Worm (Caenorhabditis elegans) whole organism, L4 larva: ENCODE data around the gene W03B1.5.
A peak's percentile ranks its signal among the peaks of the same experiment; 100 is the strongest.
"Not testable (repeated sequence)": the region's sequence is repeated elsewhere in the genome, so short reads cannot be mapped to it uniquely, and the experiment has no call there.

Experiments used
- F44E2.7 ChIP-seq: fragments of 200-800 bp; sonication (Bioruptor generic); IDR thresholded peaks from 2 replicates; pipeline ENCODE4 v2.1.2; 2022; ENCODE audit warnings: missing genetic modification characterization, missing compliant biosample characterization
- F49E8.2 ChIP-seq: sonication (generic microtip); optimal IDR thresholded peaks from 2 replicates; lab custom pipeline; 2016; ENCODE audit warnings: missing compliant biosample characterization, mild to moderate bottlenecking, missing genetic modification characterization, borderline replicate concordance
- Y48G9A.11 ChIP-seq: fragments of 200-800 bp; sonication (Bioruptor generic); IDR thresholded peaks from 2 replicates; pipeline ENCODE4 v1.3.6; 2022; ENCODE audit warnings: missing genetic modification reagents, missing genetic modification characterization, missing compliant biosample characterization
- Y5F2A.4 ChIP-seq: fragments of 200-800 bp; sonication (Bioruptor generic); optimal IDR thresholded peaks from 2 replicates; lab custom pipeline; 2018; ENCODE audit warnings: mild to moderate bottlenecking, missing genetic modification characterization, missing compliant biosample characterization
- ama-1 ChIP-seq: fragments of 150-350 bp; optimal IDR thresholded peaks from 2 replicates; lab custom pipeline; 2014; ENCODE audit warnings: inconsistent platforms, mixed read lengths
- arid-1 ChIP-seq: fragments of 200-800 bp; sonication (Bioruptor generic); conservative IDR thresholded peaks from 2 replicates; pipeline ENCODE4 v1.3.6; 2022; ENCODE audit warnings: missing genetic modification reagents, missing genetic modification characterization, missing compliant biosample characterization
- ceh-28 ChIP-seq: fragments of 150-350 bp; optimal IDR thresholded peaks from 2 replicates; lab custom pipeline; 2014; ENCODE audit warnings: missing biosample characterization, missing genetic modification reagents, missing genetic modification characterization
- ceh-44 ChIP-seq: fragments of 200-800 bp; sonication (Bioruptor generic); IDR thresholded peaks from 2 replicates; pipeline ENCODE4 v1.3.6; 2022; ENCODE audit warnings: missing genetic modification reagents, missing genetic modification characterization, missing compliant biosample characterization
- ceh-82 ChIP-seq: sonication (generic microtip); optimal IDR thresholded peaks from 2 replicates; lab custom pipeline; 2017; ENCODE audit warnings: missing biosample characterization, missing genetic modification characterization
- ctbp-1 ChIP-seq: fragments of 200-800 bp; sonication (Bioruptor generic); IDR thresholded peaks from 2 replicates; pipeline ENCODE4 v1.3.6; 2022; ENCODE audit warnings: missing genetic modification reagents, missing genetic modification characterization, missing compliant biosample characterization
- daf-16 ChIP-seq, 3 experiments: sonication (generic microtip); optimal IDR thresholded peaks; 2 replicates each; lab custom pipeline; 2016 to 2017; ENCODE audit warnings: missing genetic modification characterization in 3 of 3, missing genetic modification reagents in 3 of 3, mild to moderate bottlenecking in 2 of 3, missing compliant biosample characterization in 2 of 3, missing biosample characterization in 1 of 3, moderate library complexity in 1 of 3
- daf-19 ChIP-seq: fragments of 200-800 bp; sonication (Bioruptor generic); conservative IDR thresholded peaks from 2 replicates; pipeline ENCODE4 v1.3.6; 2022; ENCODE audit warnings: missing genetic modification characterization, missing compliant biosample characterization
- dmd-6 ChIP-seq: fragments of 200-800 bp; sonication (Bioruptor generic); IDR thresholded peaks from 2 replicates; pipeline ENCODE4 v1.3.6; 2022; ENCODE audit warnings: missing genetic modification reagents, missing genetic modification characterization, missing compliant biosample characterization
- dmd-8 ChIP-seq: fragments of 200-800 bp; sonication (Bioruptor generic); IDR thresholded peaks from 2 replicates; pipeline ENCODE4 v1.3.6; 2022; ENCODE audit warnings: missing genetic modification characterization, missing compliant biosample characterization
- duxl-1 ChIP-seq: sonication (generic microtip); optimal IDR thresholded peaks from 2 replicates; lab custom pipeline; 2016; ENCODE audit warnings: mild to moderate bottlenecking, missing genetic modification characterization, moderate library complexity, missing compliant biosample characterization; ENCODE audit not compliant: poor library complexity
- dve-1 ChIP-seq: sonication (generic microtip); optimal IDR thresholded peaks from 2 replicates; lab custom pipeline; 2017; ENCODE audit warnings: antibody characterized with exemption, mild to moderate bottlenecking, missing genetic modification characterization, missing compliant biosample characterization; ENCODE audit not compliant: insufficient read depth
- egl-43 ChIP-seq: fragments of 200-800 bp; sonication (Bioruptor generic); IDR thresholded peaks from 2 replicates; pipeline ENCODE4 v1.3.6; 2022; ENCODE audit warnings: missing genetic modification reagents, missing genetic modification characterization, missing compliant biosample characterization
- lim-7 ChIP-seq: fragments of 200-800 bp; sonication (Bioruptor generic); IDR thresholded peaks from 2 replicates; pipeline ENCODE4 v1.3.6; 2022; ENCODE audit warnings: missing genetic modification characterization, missing compliant biosample characterization
- lin-38 ChIP-seq: fragments of 200-800 bp; sonication (Bioruptor generic); IDR thresholded peaks from 2 replicates; pipeline ENCODE4 v1.3.6; 2022; ENCODE audit warnings: missing genetic modification reagents, missing genetic modification characterization, missing compliant biosample characterization
- madf-5 ChIP-seq, 2 experiments: fragments of 200-800 bp; sonication (Bioruptor generic); IDR thresholded peaks; 2 replicates each; pipeline ENCODE4 v1.3.6; 2022; ENCODE audit warnings: missing compliant biosample characterization in 2 of 2, missing genetic modification characterization in 2 of 2
- mdt-29 ChIP-seq: fragments of 200-800 bp; sonication (Bioruptor generic); IDR thresholded peaks from 2 replicates; pipeline ENCODE4 v1.3.6; 2022; ENCODE audit warnings: missing genetic modification reagents, missing genetic modification characterization, missing compliant biosample characterization
- mes-2 ChIP-seq: sonication (generic microtip); optimal IDR thresholded peaks from 2 replicates; lab custom pipeline; 2016; ENCODE audit warnings: missing genotype, mild to moderate bottlenecking, missing genetic modification characterization, missing compliant biosample characterization; ENCODE audit not compliant: poor library complexity, severe bottlenecking
- mxl-2 ChIP-seq: fragments of 200-800 bp; sonication (Bioruptor generic); conservative IDR thresholded peaks from 2 replicates; pipeline ENCODE4 v1.3.6; 2022; ENCODE audit warnings: missing genetic modification reagents, missing genetic modification characterization, missing compliant biosample characterization
- nhr-42 ChIP-seq: fragments of 200-800 bp; sonication (Bioruptor generic); IDR thresholded peaks from 2 replicates; pipeline ENCODE4 v1.3.6; 2022; ENCODE audit warnings: missing genetic modification characterization, missing compliant biosample characterization
- pha-4 ChIP-seq, 2 experiments: fragments of 150-350 bp in 1 of 2; fragments of 200-800 bp in 1 of 2; sonication (Bioruptor generic) in 1 of 2; IDR thresholded peaks in 1 of 2; optimal IDR thresholded peaks in 1 of 2; 2 replicates each; pipeline versions ENCODE4 v1.3.6 to Lab custom; 2014 to 2022; ENCODE audit warnings: missing genetic modification characterization in 2 of 2, missing genetic modification reagents in 2 of 2, missing biosample characterization in 1 of 2, missing compliant biosample characterization in 1 of 2
- php-3 ChIP-seq: fragments of 200-800 bp; sonication (Bioruptor generic); IDR thresholded peaks from 2 replicates; pipeline ENCODE4 v1.3.6; 2022; ENCODE audit warnings: missing genetic modification reagents, missing genetic modification characterization, missing compliant biosample characterization
- pqm-1 ChIP-seq: sonication (generic microtip); optimal IDR thresholded peaks from 2 replicates; lab custom pipeline; 2017; ENCODE audit warnings: missing biosample characterization, missing genetic modification characterization
- saeg-2 ChIP-seq: fragments of 200-800 bp; sonication (Bioruptor generic); IDR thresholded peaks from 2 replicates; pipeline ENCODE4 v1.3.6; 2022; ENCODE audit warnings: missing genetic modification reagents, missing genetic modification characterization, missing compliant biosample characterization
- set-16 ChIP-seq: fragments of 200-800 bp; sonication (Bioruptor generic); IDR thresholded peaks from 2 replicates; pipeline ENCODE4 v1.3.6; 2022; ENCODE audit warnings: missing genetic modification reagents, missing genetic modification characterization, missing compliant biosample characterization
- snpc-1.2 ChIP-seq: fragments of 200-800 bp; sonication (Bioruptor generic); IDR thresholded peaks from 2 replicates; pipeline ENCODE4 v1.3.6; 2022; ENCODE audit warnings: missing genetic modification reagents, missing genetic modification characterization, missing compliant biosample characterization
- snpc-4 ChIP-seq: fragments of 150-350 bp; optimal IDR thresholded peaks from 2 replicates; lab custom pipeline; 2014; ENCODE audit warnings: missing biosample characterization, missing genetic modification characterization
- unc-130 ChIP-seq: sonication (generic microtip); optimal IDR thresholded peaks from 2 replicates; lab custom pipeline; 2016; ENCODE audit warnings: missing genetic modification reagents, missing genetic modification characterization, missing compliant biosample characterization
- zfp-3 ChIP-seq: fragments of 200-800 bp; sonication (Bioruptor generic); conservative IDR thresholded peaks from 2 replicates; pipeline ENCODE4 v1.3.6; 2022; ENCODE audit warnings: missing genetic modification reagents, missing genetic modification characterization, missing compliant biosample characterization

The W03B1.5 gene

DNA sequence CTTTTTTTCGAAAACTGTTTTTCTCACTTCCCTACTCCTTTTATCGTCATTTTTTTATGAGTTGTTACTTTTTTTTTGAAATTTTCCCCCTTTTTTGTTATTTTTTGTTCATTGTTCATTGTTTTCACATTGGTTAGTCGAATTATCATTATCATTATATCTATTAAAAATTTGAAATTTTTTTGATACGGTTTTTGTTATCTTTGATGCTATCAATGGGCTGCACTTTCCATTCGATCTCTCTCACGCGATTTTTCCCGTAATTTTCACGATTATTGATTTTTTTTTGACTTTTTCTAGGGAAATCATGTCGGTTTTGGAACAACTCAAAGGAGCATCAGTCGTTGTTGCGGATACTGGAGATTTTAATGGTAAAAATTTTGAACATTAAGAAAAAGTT lies 38.1 kb downstream of the W03B1.5 start, which contains the start of gene tald-1:
TSS of gene tald-1 (plus strand) at position 301 of the 400 bp plus-strand sequence.
- 0 out of 2 replicates have a peak, but pooled peaks have one; percentile 13 for TF ChIP-seq php-3 (GFP tag; lab: Robert Waterston, UW)
- peak; percentile 38 for TF ChIP-seq pqm-1 (tag; lab: Kevin White, UChicago)
- TF ChIP-seq ceh-28 = peak; percentile 38
- TF ChIP-seq snpc-1.2 (GFP tag; lab: Robert Waterston, UW) = peak; percentile 25; the same call in 1 of the 2 replicates
- no peak for TF ChIP-seq snpc-4 (tag; lab: Kevin White, UChicago)
- no peak for TF ChIP-seq ceh-82 (tag; lab: Kevin White, UChicago)
- TF ChIP-seq saeg-2 (GFP tag; lab: Robert Waterston, UW) = no peak
- peak; percentile 5 for TF ChIP-seq dve-1 (tag; lab: Kevin White, UChicago)
- no peak for TF ChIP-seq daf-16 (GFP tag; optimal IDR thresholded peaks at IDR 0.05; lab: Kevin White, UChicago)
- peak; percentile 0 for TF ChIP-seq daf-16 (tag; optimal IDR thresholded peaks at IDR 0.05; lab: Kevin White, UChicago)

DNA sequence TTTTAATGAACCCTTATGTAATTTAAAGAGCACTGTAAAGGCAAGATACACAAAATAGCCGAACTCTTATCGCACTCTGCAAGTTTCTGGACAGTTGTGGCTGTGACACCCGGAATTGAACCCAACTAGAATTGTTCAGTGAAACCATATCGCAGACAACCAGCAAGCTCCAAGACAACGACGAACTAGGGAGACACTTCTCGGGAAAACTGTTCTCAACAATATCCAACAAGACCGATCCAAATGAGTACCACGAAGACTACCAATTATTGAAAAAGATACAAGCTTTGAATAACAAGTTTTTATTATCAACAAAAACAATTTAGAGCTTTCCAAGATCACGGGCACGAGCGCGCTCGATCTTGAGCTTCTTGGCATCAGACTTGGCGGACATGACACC lies 40.6 kb downstream of the W03B1.5 start:
- TF ChIP-seq snpc-1.2 (GFP tag; lab: Robert Waterston, UW) (peak; percentile 90), nhr-42 (GFP tag; lab: Robert Waterston, UW) (0 out of 2 replicates have a peak, but pooled peaks have one; percentile 43), ceh-44 (peak; percentile 38; the same call in 1 of the 2 replicates), F49E8.2 (tag; lab: Kevin White, UChicago) (peak; percentile 85), mxl-2 (GFP tag; lab: Robert Waterston, UW) (0 out of 2 replicates have a peak, but pooled peaks have one; percentile 30), dmd-6 (GFP tag; lab: Robert Waterston, UW) (peak; percentile 13; the same call in 1 of the 2 replicates), pha-4 (GFP tag; IDR thresholded peaks at IDR 0.05; lab: Robert Waterston, UW) (peak; percentile 57), lin-38 (GFP tag; lab: Robert Waterston, UW) (peak; percentile 87), ctbp-1 (GFP tag; lab: Robert Waterston, UW) (peak; percentile 54; the same call in 1 of the 2 replicates), Y5F2A.4 (GFP tag; lab: Kevin White, UChicago) (peak; percentile 3), arid-1 (GFP tag; lab: Robert Waterston, UW) (peak; percentile 60; the same call in 1 of the 2 replicates), unc-130 (GFP tag; lab: Kevin White, UChicago) (peak; percentile 19), Y48G9A.11 (GFP tag; lab: Robert Waterston, UW) (peak; percentile 79), zfp-3 (GFP tag; lab: Robert Waterston, UW) (peak; percentile 48; the same call in 1 of the 2 replicates), egl-43 (GFP tag; lab: Robert Waterston, UW) (peak; percentile 5; the same call in 1 of the 2 replicates), mes-2 (tag; lab: Kevin White, UChicago) (peak; percentile 24), daf-19 (GFP tag; lab: Robert Waterston, UW) (peak; percentile 77; the same call in 1 of the 2 replicates), madf-5 (GFP tag; IDR thresholded peaks at IDR 0.05; lab: Robert Waterston, UW) (0 out of 4 replicates have a peak, but pooled peaks of 1 of the 2 experiments have one; percentile 60), lim-7 (0 out of 2 replicates have a peak, but pooled peaks have one; percentile 46), ama-1 (lab: Kevin White, UChicago) (peak; percentile 28), mdt-29 (peak; percentile 40; the same call in 1 of the 2 replicates), duxl-1 (peak; percentile 40), dmd-8 (peak; percentile 77; the same call in 1 of the 2 replicates)
- not testable (repeated sequence) for TF ChIP-seq pha-4 (tag; optimal IDR thresholded peaks at IDR 0.05; lab: Kevin White, UChicago)

DNA sequence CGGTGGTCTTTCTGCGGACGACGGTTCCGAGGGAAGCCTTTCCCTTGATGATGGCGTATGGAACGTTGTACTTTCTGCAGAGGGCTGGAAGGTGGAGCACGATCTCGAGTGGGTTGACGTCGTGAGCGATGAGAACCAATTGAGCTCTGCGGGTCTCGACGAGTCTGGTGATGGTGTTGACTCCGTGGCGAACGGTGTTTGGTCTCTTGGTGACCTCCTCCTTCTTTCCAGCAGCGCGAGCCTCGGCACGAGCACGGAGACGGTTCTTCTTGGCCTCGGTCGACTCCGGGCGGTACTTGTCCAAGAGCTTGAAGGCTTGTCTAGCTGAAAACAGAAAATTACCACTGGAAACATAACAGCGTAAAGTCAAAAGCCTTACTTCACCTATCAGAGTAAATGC lies 41.2 kb downstream of the W03B1.5 start:
- TF ChIP-seq F44E2.7 = 0 out of 2 replicates have a peak, but pooled peaks have one; percentile 3
- TF ChIP-seq set-16 (GFP tag; lab: Robert Waterston, UW) = peak; percentile 91
